1 fruit fly cellular context compared by ENCODE assay signal in genomic region chr2L:11168684-11169549, dm6.
TF ChIP-seq lines count a peak whose summit lies in the region.

No protein-coding gene starts in this region.

TF ChIP-seq in whole organism, embryonic, 481 proteins besides CTCF, POLR2A, EP300 and RAD21 (continued from another document):
- TF ChIP-seq mam (GFP tag; optimal IDR thresholded peaks at IDR 0.05; lab: Kevin White, UChicago) (no peak), CG2889 (GFP tag; IDR thresholded peaks at IDR 0.05; lab: Robert Waterston, UW) (no peak), Trl (optimal IDR thresholded peaks at IDR 0.05; lab: Kevin White, UChicago) (peak; percentile 66 to 76), Trl (GFP tag; optimal IDR thresholded peaks at IDR 0.05; lab: Kevin White, UChicago) (no peak), Hr78 (GFP tag; optimal IDR thresholded peaks at IDR 0.05; lab: Kevin White, UChicago) (peak in 1 of 2 experiments; percentile 35), CG8924 (tag; optimal IDR thresholded peaks at IDR 0.05; lab: Kevin White, UChicago) (no peak), CG7786 (GFP tag; optimal IDR thresholded peaks at IDR 0.05; lab: Kevin White, UChicago) (no peak), Myb (GFP tag; optimal IDR thresholded peaks at IDR 0.05; lab: Kevin White, UChicago) (no peak), kay (GFP tag; optimal IDR thresholded peaks at IDR 0.05; lab: Kevin White, UChicago) (no peak), nau (GFP tag; optimal IDR thresholded peaks at IDR 0.05; lab: Kevin White, UChicago) (no peak), Dp (GFP tag; optimal IDR thresholded peaks at IDR 0.05; lab: Kevin White, UChicago) (no peak), CG12391 (tag; optimal IDR thresholded peaks at IDR 0.05; lab: Kevin White, UChicago) (no peak), gce (GFP tag; IDR thresholded peaks at IDR 0.05; lab: Robert Waterston, UW) (no peak), CG7987 (GFP tag; optimal IDR thresholded peaks at IDR 0.05; lab: Kevin White, UChicago) (no peak), crol (GFP tag; IDR thresholded peaks at IDR 0.05; lab: Robert Waterston, UW) (peak; percentile 83), so (GFP tag; IDR thresholded peaks at IDR 0.05; lab: Robert Waterston, UW) (0 out of 3 replicates have a peak, but pooled peaks have one; percentile 20), Scr (GFP tag; IDR thresholded peaks at IDR 0.05; lab: Robert Waterston, UW; ENCODE audit: partially characterized antibody) (no peak), mirr (GFP tag; optimal IDR thresholded peaks at IDR 0.05; lab: Kevin White, UChicago) (peak; percentile 9), slbo (GFP tag; IDR thresholded peaks at IDR 0.05; lab: Robert Waterston, UW) (no peak), Ravus (GFP tag; IDR thresholded peaks at IDR 0.05; lab: Robert Waterston, UW) (no peak), seq (GFP tag; IDR thresholded peaks at IDR 0.05; lab: Robert Waterston, UW) (peak; percentile 32; the same call in 1 of the 2 replicates), scrt (GFP tag; optimal IDR thresholded peaks at IDR 0.05; lab: Kevin White, UChicago) (no peak), Optix (GFP tag; IDR thresholded peaks at IDR 0.05; lab: Robert Waterston, UW) (0 out of 3 replicates have a peak, but pooled peaks have one; percentile 28), CG15601 (tag; optimal IDR thresholded peaks at IDR 0.05; lab: Kevin White, UChicago) (peak; percentile 89), CG32532 (GFP tag; IDR thresholded peaks at IDR 0.05; lab: Robert Waterston, UW) (no peak), Camta (GFP tag; optimal IDR thresholded peaks at IDR 0.05; lab: Kevin White, UChicago) (no peak), CG14441 (GFP tag; IDR thresholded peaks at IDR 0.05; lab: Robert Waterston, UW) (no peak), ERR (GFP tag; optimal IDR thresholded peaks at IDR 0.05; lab: Kevin White, UChicago) (no peak), Ada2b (GFP tag; IDR thresholded peaks at IDR 0.05; lab: Robert Waterston, UW) (no peak), CG18476 (GFP tag; optimal IDR thresholded peaks at IDR 0.05; lab: Kevin White, UChicago) (no peak), Lim3 (GFP tag; IDR thresholded peaks at IDR 0.05; lab: Robert Waterston, UW) (no peak), Doc3 (GFP tag; IDR thresholded peaks at IDR 0.05; lab: Robert Waterston, UW; ENCODE audit: partially characterized antibody) (0 out of 3 replicates have a peak, but pooled peaks have one; percentile 10), HLH4C (GFP tag; IDR thresholded peaks at IDR 0.05; lab: Robert Waterston, UW; ENCODE audit: partially characterized antibody) (no peak), CG7928 (GFP tag; optimal IDR thresholded peaks at IDR 0.05; lab: Kevin White, UChicago) (no peak), CG18619 (GFP tag; optimal IDR thresholded peaks at IDR 0.05; lab: Kevin White, UChicago) (no peak), Bteb2 (GFP tag; optimal IDR thresholded peaks at IDR 0.05; lab: Kevin White, UChicago) (no peak), vvl (GFP tag; IDR thresholded peaks at IDR 0.05; lab: Robert Waterston, UW) (peak; percentile 35; the same call in 1 of the 2 replicates), CG10565 (GFP tag; optimal IDR thresholded peaks at IDR 0.05; lab: Kevin White, UChicago) (no peak), Jarid2 (GFP tag; optimal IDR thresholded peaks at IDR 0.05; lab: Kevin White, UChicago) (no peak), CG12744 (GFP tag; optimal IDR thresholded peaks at IDR 0.05; lab: Kevin White, UChicago) (no peak), CG10543 (GFP tag; optimal IDR thresholded peaks at IDR 0.05; lab: Kevin White, UChicago) (peak; percentile 19), eyg (GFP tag; optimal IDR thresholded peaks at IDR 0.05; lab: Kevin White, UChicago) (no peak), sisA (GFP tag; IDR thresholded peaks at IDR 0.05; lab: Robert Waterston, UW) (no peak), CG34422 (GFP tag; IDR thresholded peaks at IDR 0.05; lab: Robert Waterston, UW) (no peak), CG10147 (GFP tag; optimal IDR thresholded peaks at IDR 0.05; lab: Kevin White, UChicago) (no peak), CG18599 (GFP tag; optimal IDR thresholded peaks at IDR 0.05; lab: Kevin White, UChicago) (peak; percentile 2), CG12236 (GFP tag; optimal IDR thresholded peaks at IDR 0.05; lab: Kevin White, UChicago) (no peak), unpg (GFP tag; optimal IDR thresholded peaks at IDR 0.05; lab: Kevin White, UChicago) (no peak), yki (optimal IDR thresholded peaks at IDR 0.05; lab: Kevin White, UChicago) (no peak), Deaf1 (tag; optimal IDR thresholded peaks at IDR 0.05; lab: Kevin White, UChicago) (peak; percentile 52), eve (GFP tag; optimal IDR thresholded peaks at IDR 0.05; lab: Kevin White, UChicago) (no peak), CG32767 (GFP tag; IDR thresholded peaks at IDR 0.05; lab: Robert Waterston, UW) (0 out of 2 replicates have a peak, but pooled peaks have one; percentile 60), ci (GFP tag; IDR thresholded peaks at IDR 0.05; lab: Robert Waterston, UW) (0 out of 3 replicates have a peak, but pooled peaks have one; percentile 38), CG4282 (GFP tag; optimal IDR thresholded peaks at IDR 0.05; lab: Kevin White, UChicago) (no peak), danr (GFP tag; IDR thresholded peaks at IDR 0.05; lab: Robert Waterston, UW) (no peak), CG12769 (tag; optimal IDR thresholded peaks at IDR 0.05; lab: Kevin White, UChicago) (peak; percentile 73), CG7745 (tag; optimal IDR thresholded peaks at IDR 0.05; lab: Kevin White, UChicago) (no peak)
TF ChIP-seq in whole organism, embryonic: peak in this region for 21.
